Fruit fly (Drosophila melanogaster): ENCODE measurements around the gene CG33270.

Gene CG33270

dm6 chr3L:11596585-11597252, 18.3 kb upstream of the CG33270 start, which contains the start of gene CG7368 (continued):
- TF ChIP-seq Blimp-1 (GFP tag; optimal IDR thresholded peaks at IDR 0.05) = no peak
- no peak for TF ChIP-seq CG12659 (GFP tag; optimal IDR thresholded peaks at IDR 0.05)
- TF ChIP-seq abd-A (tag; optimal IDR thresholded peaks at IDR 0.05) = peak; percentile 47
- peak; percentile 34; the same call in 1 of the 3 replicates for TF ChIP-seq hb (GFP tag; IDR thresholded peaks at IDR 0.05; ENCODE audit: partially characterized antibody)
- no peak for TF ChIP-seq CG11247 (GFP tag; IDR thresholded peaks at IDR 0.05)
- no peak for TF ChIP-seq kah (GFP tag; optimal IDR thresholded peaks at IDR 0.05)
- TF ChIP-seq slou (GFP tag; optimal IDR thresholded peaks at IDR 0.05) = no peak
- no peak for TF ChIP-seq CG6813 (GFP tag; optimal IDR thresholded peaks at IDR 0.05)
- no peak for TF ChIP-seq nerfin-2 (GFP tag; IDR thresholded peaks at IDR 0.05; ENCODE audit: partially characterized antibody)
- no peak for TF ChIP-seq CG10366 (GFP tag; IDR thresholded peaks at IDR 0.05)
- no peak for TF ChIP-seq eyg (GFP tag; optimal IDR thresholded peaks at IDR 0.05)
- no peak for TF ChIP-seq CG31224 (GFP tag; IDR thresholded peaks at IDR 0.05)
- no peak for TF ChIP-seq Dip3 (GFP tag; optimal IDR thresholded peaks at IDR 0.05)
- TF ChIP-seq cg (GFP tag; optimal IDR thresholded peaks at IDR 0.05) = peak; percentile 30
- TF ChIP-seq Meics (GFP tag; optimal IDR thresholded peaks at IDR 0.05) = peak; percentile 79
- no peak for TF ChIP-seq gt (GFP tag; IDR thresholded peaks at IDR 0.05)
- TF ChIP-seq luna (GFP tag; optimal IDR thresholded peaks at IDR 0.05) = no peak
- TF ChIP-seq Deaf1 (tag; optimal IDR thresholded peaks at IDR 0.05) = peak; percentile 96
- no peak for TF ChIP-seq CG12769 (tag; optimal IDR thresholded peaks at IDR 0.05)

dm6 chr3L:11593778-11594177, 15.4 kb upstream of the CG33270 start:
- TF ChIP-seq CG33557 (GFP tag; optimal IDR thresholded peaks at IDR 0.05) (no peak), pita (GFP tag; optimal IDR thresholded peaks at IDR 0.05) (no peak), MBD-R2 (GFP tag; IDR thresholded peaks at IDR 0.05) (no peak), CG2129 (GFP tag; IDR thresholded peaks at IDR 0.05; ENCODE audit: partially characterized antibody) (no peak), Ptx1 (GFP tag; IDR thresholded peaks at IDR 0.05) (no peak), klu (GFP tag; IDR thresholded peaks at IDR 0.05) (no peak), Nf-YB (GFP tag; optimal IDR thresholded peaks at IDR 0.05) (no peak), inv (GFP tag; IDR thresholded peaks at IDR 0.05; ENCODE audit: partially characterized antibody) (no peak), vnd (GFP tag; IDR thresholded peaks at IDR 0.05; ENCODE audit: partially characterized antibody) (no peak), CG18011 (GFP tag; optimal IDR thresholded peaks at IDR 0.05) (no peak), Trl (optimal IDR thresholded peaks at IDR 0.05) (no peak), Trl (GFP tag; optimal IDR thresholded peaks at IDR 0.05) (no peak), Gsc (GFP tag; IDR thresholded peaks at IDR 0.05) (no peak), CG10209 (GFP tag; optimal IDR thresholded peaks at IDR 0.05) (no peak), esg (GFP tag; conservative IDR thresholded peaks at IDR 0.05) (no peak), gt (GFP tag; IDR thresholded peaks at IDR 0.05) (no peak), CG6654 (GFP tag; optimal IDR thresholded peaks at IDR 0.05) (no peak), prd (optimal IDR thresholded peaks at IDR 0.05) (no peak), prd (GFP tag; IDR thresholded peaks at IDR 0.05) (no peak), CG9817 (tag; optimal IDR thresholded peaks at IDR 0.05) (no peak)

- TF ChIP-seq gt (GFP tag; IDR thresholded peaks at IDR 0.05) (no peak), Trl (optimal IDR thresholded peaks at IDR 0.05) (peak; percentile 15 to 22), Trl (GFP tag; optimal IDR thresholded peaks at IDR 0.05) (no peak)
These were observed 13.4 kb upstream of the CG33270 start for dm6 chr3L:11591803-11592202.

Measured in whole organism, embryonic.